Fruit fly (Drosophila melanogaster) whole organism, embryonic: ENCODE data around the gene CG1299.

Experiments used
- Asciz ChIP-seq: fragments of 200-800 bp; sonication (Bioruptor generic); optimal IDR thresholded peaks from 2 replicates; lab custom pipeline; 2017; ENCODE audit warnings: missing biosample characterization, mild to moderate bottlenecking, missing genetic modification characterization, missing genetic modification reagents
- C15 ChIP-seq: fragments of 200-800 bp; sonication (Bioruptor generic); IDR thresholded peaks from 3 replicates; pipeline ENCODE4 v1.3.6; 2022; ENCODE audit warnings: missing biosample characterization, missing genetic modification characterization
- CG4617 ChIP-seq: fragments of 200-800 bp; sonication (Bioruptor generic); optimal IDR thresholded peaks from 3 replicates; lab custom pipeline; 2016; ENCODE audit warnings: missing biosample characterization, missing genetic modification characterization, borderline replicate concordance
- CG8478 ChIP-seq: fragments of >200 bp; optimal IDR thresholded peaks from 2 replicates; lab custom pipeline; 2018
- dmrt99B ChIP-seq: fragments of 200-800 bp; sonication (Bioruptor generic); optimal IDR thresholded peaks from 2 replicates; lab custom pipeline; 2018; ENCODE audit warnings: missing biosample characterization, mild to moderate bottlenecking, missing genetic modification characterization, moderate library complexity
- fd3F ChIP-seq: fragments of 200-800 bp; sonication (Bioruptor generic); optimal IDR thresholded peaks from 2 replicates; lab custom pipeline; 2018; ENCODE audit warnings: missing biosample characterization, mild to moderate bottlenecking, missing genetic modification characterization, moderate library complexity

DNA sequence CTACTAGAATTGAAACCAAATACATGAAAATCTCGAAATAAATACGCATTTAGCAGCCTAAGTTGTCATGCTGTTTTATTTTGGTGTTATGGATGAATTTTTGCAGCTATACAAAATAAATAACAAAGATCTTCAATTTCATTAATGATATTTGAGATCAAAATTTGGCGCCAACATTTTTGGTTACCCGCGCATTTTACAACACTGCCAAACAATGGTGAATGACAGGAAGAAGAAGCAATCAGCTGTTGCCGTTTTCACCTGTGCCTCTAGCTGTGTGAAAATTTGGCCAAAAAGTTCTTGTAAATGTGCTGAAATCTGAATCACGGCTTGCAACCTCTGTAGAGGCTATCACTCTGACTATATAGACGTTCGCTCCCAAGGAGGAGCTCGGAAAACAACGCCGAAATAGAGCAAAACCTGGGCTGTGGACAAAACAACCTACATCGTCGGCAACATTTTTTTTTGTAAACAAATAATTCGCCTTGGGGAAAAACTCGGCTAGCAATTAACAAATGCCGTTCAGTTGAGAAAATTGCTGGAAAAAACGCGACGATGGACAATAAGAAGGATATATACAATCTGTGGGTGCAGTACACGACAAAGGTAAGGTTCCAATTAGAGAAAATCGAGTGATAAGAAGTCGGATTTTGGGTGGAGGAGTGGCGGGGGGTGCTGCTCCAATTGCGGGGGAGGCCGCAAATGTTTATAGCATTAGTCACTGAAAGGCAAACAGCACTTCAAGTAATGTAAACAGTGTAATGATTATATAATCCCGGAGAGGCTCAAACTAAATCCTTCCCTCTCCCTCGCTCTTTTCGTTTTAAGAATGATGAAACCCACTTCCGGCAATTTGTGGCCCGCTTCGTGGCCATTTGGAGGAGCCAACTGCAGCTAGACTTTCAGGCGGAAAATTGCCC is 45.5 kb downstream of the CG1299 start, which contains the start of gene CG43367:
- TF ChIP-seq CG8478 (lab: Kevin White, UChicago) (no peak), CG4617 (GFP tag; lab: Kevin White, UChicago) (peak; percentile 29), dmrt99B (tag; lab: Kevin White, UChicago) (no peak), fd3F (GFP tag; lab: Kevin White, UChicago) (no peak), Asciz (GFP tag; lab: Kevin White, UChicago) (no peak), C15 (no peak)
